Fruit fly (Drosophila melanogaster): ENCODE measurements around the gene CG3808.

CG3808 gene

dm6 chr3L:19018440-19018839, 18.0 kb upstream of the CG3808 start (continued):
- TF ChIP-seq Med (GFP tag): peak; percentile 47
- TF ChIP-seq dan (GFP tag; IDR thresholded peaks at IDR 0.05): no peak
- no peak for TF ChIP-seq Abd-B (GFP tag; optimal IDR thresholded peaks at IDR 0.05)
- peak; percentile 42; the same call in 1 of the 2 replicates for TF ChIP-seq rib (GFP tag; IDR thresholded peaks at IDR 0.05)
- no peak for TF ChIP-seq bsh (GFP tag; optimal IDR thresholded peaks at IDR 0.05)
- TF ChIP-seq Oaz (GFP tag; IDR thresholded peaks at IDR 0.05): 0 out of 2 replicates have a peak, but pooled peaks have one; percentile 5
- 0 out of 3 replicates have a peak, but pooled peaks have one; percentile 18 for TF ChIP-seq dysf (GFP tag; IDR thresholded peaks at IDR 0.05)
- TF ChIP-seq CG14441 (GFP tag; IDR thresholded peaks at IDR 0.05): peak; percentile 36; the same call in 1 of the 2 replicates
- no peak for TF ChIP-seq gsb-n (tag; optimal IDR thresholded peaks at IDR 0.05)
- TF ChIP-seq Elba2 (GFP tag; optimal IDR thresholded peaks at IDR 0.05): no peak
- TF ChIP-seq Ptx1 (GFP tag; IDR thresholded peaks at IDR 0.05): no peak
- no peak for TF ChIP-seq dati (GFP tag; IDR thresholded peaks at IDR 0.05)
- 0 out of 2 replicates have a peak, but pooled peaks have one; percentile 16 for TF ChIP-seq al (GFP tag; IDR thresholded peaks at IDR 0.05)
- TF ChIP-seq Tbp (GFP tag; optimal IDR thresholded peaks at IDR 0.05): no peak
- TF ChIP-seq Ets65A (GFP tag): peak; percentile 69
- peak; percentile 40 for TF ChIP-seq CG1529 (GFP tag; optimal IDR thresholded peaks at IDR 0.05)
- no peak for TF ChIP-seq CG10274 (GFP tag; optimal IDR thresholded peaks at IDR 0.05)
- TF ChIP-seq C15 (GFP tag; IDR thresholded peaks at IDR 0.05): 0 out of 3 replicates have a peak, but pooled peaks have one; percentile 21
- no peak for TF ChIP-seq cad (GFP tag; optimal IDR thresholded peaks at IDR 0.05)
- no peak for TF ChIP-seq NfI (GFP tag; optimal IDR thresholded peaks at IDR 0.05)
- TF ChIP-seq Pdp1 (GFP tag; optimal IDR thresholded peaks at IDR 0.05): peak in 1 of 2 experiments; percentile 96
- no peak for TF ChIP-seq CG3726 (GFP tag; IDR thresholded peaks at IDR 0.05)
- peak; percentile 8 for TF ChIP-seq CG4424 (GFP tag; optimal IDR thresholded peaks at IDR 0.05)
- TF ChIP-seq salm (tag; optimal IDR thresholded peaks at IDR 0.05): no peak
- TF ChIP-seq CG1602 (GFP tag; optimal IDR thresholded peaks at IDR 0.05): no peak
- no peak for TF ChIP-seq Doc2 (GFP tag; IDR thresholded peaks at IDR 0.05)
- no peak for TF ChIP-seq org-1 (GFP tag; optimal IDR thresholded peaks at IDR 0.05)
- TF ChIP-seq CG12769 (tag; optimal IDR thresholded peaks at IDR 0.05): peak; percentile 80
- TF ChIP-seq cwo (GFP tag; optimal IDR thresholded peaks at IDR 0.05): peak; percentile 77
- TF ChIP-seq CG13123 (GFP tag; optimal IDR thresholded peaks at IDR 0.05): no peak
- no peak for TF ChIP-seq lola (GFP tag; optimal IDR thresholded peaks at IDR 0.05)
- no peak for TF ChIP-seq unc-4 (GFP tag; IDR thresholded peaks at IDR 0.05; ENCODE audit: partially characterized antibody)
- peak; percentile 14 for TF ChIP-seq CG8944 (GFP tag; optimal IDR thresholded peaks at IDR 0.05)
- TF ChIP-seq sens-2 (GFP tag; IDR thresholded peaks at IDR 0.05): no peak
- peak; percentile 5 for TF ChIP-seq Antp (GFP tag; optimal IDR thresholded peaks at IDR 0.05)
- peak; percentile 36; the same call in 2 of the 3 replicates for TF ChIP-seq row (GFP tag; IDR thresholded peaks at IDR 0.05)
- TF ChIP-seq CG32532 (GFP tag; IDR thresholded peaks at IDR 0.05): peak; percentile 51; the same call in 1 of the 2 replicates
- no peak for TF ChIP-seq nom (GFP tag; optimal IDR thresholded peaks at IDR 0.05)
- TF ChIP-seq gce (GFP tag; IDR thresholded peaks at IDR 0.05): no peak
- no peak for TF ChIP-seq prd (optimal IDR thresholded peaks at IDR 0.05)
- TF ChIP-seq prd (GFP tag; IDR thresholded peaks at IDR 0.05): 0 out of 3 replicates have a peak, but pooled peaks have one; percentile 11
- no peak for TF ChIP-seq run (tag; optimal IDR thresholded peaks at IDR 0.05)
- TF ChIP-seq aop (GFP tag; IDR thresholded peaks at IDR 0.05): 0 out of 2 replicates have a peak, but pooled peaks have one; percentile 33
- TF ChIP-seq zfh2 (GFP tag; optimal IDR thresholded peaks at IDR 0.05): no peak
- peak; percentile 77 for TF ChIP-seq crol (GFP tag; IDR thresholded peaks at IDR 0.05)
- no peak for TF ChIP-seq CG18011 (GFP tag; optimal IDR thresholded peaks at IDR 0.05)
- no peak for TF ChIP-seq ERR (GFP tag; optimal IDR thresholded peaks at IDR 0.05)
- no peak for TF ChIP-seq seq (GFP tag; IDR thresholded peaks at IDR 0.05)
- TF ChIP-seq pb (GFP tag; optimal IDR thresholded peaks at IDR 0.05): no peak
- no peak for TF ChIP-seq CG10147 (GFP tag; optimal IDR thresholded peaks at IDR 0.05)
- no peak for TF ChIP-seq Camta (GFP tag; optimal IDR thresholded peaks at IDR 0.05)
- peak; percentile 23; the same call in 1 of the 2 replicates for TF ChIP-seq lmd (GFP tag; IDR thresholded peaks at IDR 0.05)
